Fruit fly (Drosophila melanogaster) whole organism, embryonic: ENCODE data around the gene Prosalpha3T.

Source experiments
- Ada2b ChIP-seq: fragments of 200-800 bp; sonication (Bioruptor generic); IDR thresholded peaks from 2 replicates; pipeline ENCODE4 v1.3.6; 2022; ENCODE audit warnings: missing biosample characterization, missing genetic modification characterization
- Bgb ChIP-seq: fragments of 200-800 bp; sonication (Bioruptor generic); IDR thresholded peaks from 2 replicates; pipeline ENCODE4 v1.3.6; 2022; ENCODE audit warnings: missing biosample characterization, missing genetic modification characterization; ENCODE audit not compliant: partially characterized antibody
- CG10979 ChIP-seq: fragments of 200-800 bp; sonication (Bioruptor generic); optimal IDR thresholded peaks from 2 replicates; lab custom pipeline; 2018; ENCODE audit warnings: missing biosample characterization, mild to moderate bottlenecking, missing genetic modification characterization, moderate library complexity
- CG14014 ChIP-seq: fragments of 200-800 bp; sonication (Bioruptor generic); IDR thresholded peaks from 2 replicates; pipeline ENCODE4 v1.3.6; 2022; ENCODE audit warnings: missing biosample characterization, missing genetic modification characterization
- CG15479 ChIP-seq: fragments of 200-800 bp; sonication (Bioruptor generic); optimal IDR thresholded peaks from 3 replicates; lab custom pipeline; 2019; ENCODE audit warnings: missing biosample characterization, mild to moderate bottlenecking, missing genetic modification characterization, moderate library complexity
- CG16863 ChIP-seq: fragments of 200-800 bp; sonication (Bioruptor generic); optimal IDR thresholded peaks from 3 replicates; lab custom pipeline; 2016; ENCODE audit warnings: missing biosample characterization, missing genetic modification characterization
- CG17385 ChIP-seq: fragments of 200-800 bp; sonication (Bioruptor generic); optimal IDR thresholded peaks from 3 replicates; lab custom pipeline; 2018; ENCODE audit warnings: missing biosample characterization, mild to moderate bottlenecking, missing genetic modification characterization
- CG1832 ChIP-seq: fragments of 200-800 bp; sonication (Bioruptor generic); optimal IDR thresholded peaks from 2 replicates; lab custom pipeline; 2017; ENCODE audit warnings: missing biosample characterization, mild to moderate bottlenecking, missing genetic modification characterization, inconsistent platforms
- CG3407 ChIP-seq: fragments of 200-800 bp; sonication (Bioruptor generic); optimal IDR thresholded peaks from 2 replicates; lab custom pipeline; 2018; ENCODE audit warnings: missing biosample characterization, mild to moderate bottlenecking, missing genetic modification characterization
- CG6272 ChIP-seq: fragments of 200-800 bp; sonication (Bioruptor generic); IDR thresholded peaks from 2 replicates; pipeline ENCODE4 v1.3.6; 2022; ENCODE audit warnings: missing biosample characterization, missing genetic modification characterization
- CG6689 ChIP-seq: fragments of 200-800 bp; sonication (Bioruptor generic); IDR thresholded peaks from 2 replicates; pipeline ENCODE4 v1.3.6; 2022; ENCODE audit warnings: missing biosample characterization, missing genetic modification characterization
- CG6813 ChIP-seq: fragments of 200-800 bp; sonication (Bioruptor generic); optimal IDR thresholded peaks from 2 replicates; lab custom pipeline; 2017; ENCODE audit warnings: missing biosample characterization, missing genetic modification characterization, mild to moderate bottlenecking, moderate library complexity, missing genetic modification reagents
- CG8765 ChIP-seq: fragments of 200-800 bp; sonication (Bioruptor generic); IDR thresholded peaks from 2 replicates; pipeline ENCODE4 v1.3.6; 2022; ENCODE audit warnings: missing biosample characterization, missing genetic modification characterization
- CG9437 ChIP-seq: fragments of 200-800 bp; sonication (Bioruptor generic); optimal IDR thresholded peaks from 2 replicates; lab custom pipeline; 2018; ENCODE audit warnings: missing biosample characterization, mild to moderate bottlenecking, missing genetic modification characterization
- Chrac-16 ChIP-seq: fragments of 200-800 bp; sonication (Bioruptor generic); optimal IDR thresholded peaks from 3 replicates; lab custom pipeline; 2016; ENCODE audit warnings: missing biosample characterization, missing genetic modification characterization
- CoRest ChIP-seq: fragments of 200-800 bp; sonication (Bioruptor generic); optimal IDR thresholded peaks from 3 replicates; lab custom pipeline; 2018; ENCODE audit warnings: missing biosample characterization, mild to moderate bottlenecking, missing genetic modification characterization, moderate library complexity
- Deaf1 ChIP-seq: fragments of 200-800 bp; optimal IDR thresholded peaks from 3 replicates; lab custom pipeline; 2019; ENCODE audit warnings: missing biosample characterization, mild to moderate bottlenecking, missing genetic modification characterization, moderate library complexity
- Dll ChIP-seq: fragments of 200-800 bp; sonication (Bioruptor generic); IDR thresholded peaks from 4 replicates; pipeline ENCODE4 v1.3.6; 2022; ENCODE audit warnings: missing biosample characterization, missing genetic modification characterization; ENCODE audit not compliant: partially characterized antibody
- GATAe ChIP-seq: fragments of 200-800 bp; sonication (Bioruptor generic); conservative IDR thresholded peaks from 2 replicates; pipeline ENCODE4 v1.3.6; 2022; ENCODE audit warnings: missing biosample characterization, missing genetic modification characterization
- HmgD ChIP-seq: fragments of 200-800 bp; sonication (Bioruptor generic); optimal IDR thresholded peaks from 3 replicates; lab custom pipeline; 2016; ENCODE audit warnings: missing biosample characterization, missing genetic modification characterization
- Hmr ChIP-seq: fragments of 200-800 bp; sonication (Bioruptor generic); optimal IDR thresholded peaks from 3 replicates; lab custom pipeline; 2017; ENCODE audit warnings: mild to moderate bottlenecking, missing biosample characterization, missing genetic modification reagents, missing genetic modification characterization
- Hr51 ChIP-seq, 2 experiments: fragments of 200-800 bp; sonication (Bioruptor generic); optimal IDR thresholded peaks; 2 replicates in 1 of 2; 3 replicates in 1 of 2; lab custom pipeline; 2016 to 2018; ENCODE audit warnings: missing biosample characterization in 2 of 2, missing genetic modification characterization in 2 of 2, mild to moderate bottlenecking in 1 of 2, moderate library complexity in 1 of 2
- Jarid2 ChIP-seq: fragments of 200-800 bp; sonication (Bioruptor generic); optimal IDR thresholded peaks from 3 replicates; lab custom pipeline; 2017; ENCODE audit warnings: mild to moderate bottlenecking, missing biosample characterization, missing genetic modification reagents, missing genetic modification characterization
- MTF-1 ChIP-seq: fragments of 200-800 bp; sonication (Bioruptor generic); optimal IDR thresholded peaks from 2 replicates; lab custom pipeline; 2018; ENCODE audit warnings: missing biosample characterization, mild to moderate bottlenecking, missing genetic modification characterization, borderline replicate concordance
- NC2β ChIP-seq: fragments of 200-800 bp; sonication (Bioruptor generic); optimal IDR thresholded peaks from 2 replicates; lab custom pipeline; 2016; ENCODE audit warnings: missing biosample characterization, missing genetic modification characterization
- Ravus ChIP-seq: fragments of 200-800 bp; sonication (Bioruptor generic); IDR thresholded peaks from 2 replicates; pipeline ENCODE4 v1.3.6; 2022; ENCODE audit warnings: missing biosample characterization, missing genetic modification characterization
- Trl ChIP-seq, 3 experiments: fragments of >200 bp in 2 of 3; fragments of 200-800 bp in 1 of 3; sonication (Bioruptor generic) in 1 of 3; optimal IDR thresholded peaks; 2 replicates in 1 of 3; 3 replicates in 2 of 3; lab custom pipeline; 2016 to 2017; ENCODE audit warnings: missing biosample characterization in 1 of 3, missing genetic modification characterization in 1 of 3
- YL-1 ChIP-seq: fragments of 200-800 bp; sonication (Bioruptor generic); optimal IDR thresholded peaks from 3 replicates; lab custom pipeline; 2017; ENCODE audit warnings: missing biosample characterization, mild to moderate bottlenecking, missing genetic modification characterization
- ci ChIP-seq: fragments of 200-800 bp; sonication (Bioruptor generic); IDR thresholded peaks from 3 replicates; pipeline ENCODE4 v1.3.6; 2022; ENCODE audit warnings: missing biosample characterization, missing genetic modification characterization
- disco-r ChIP-seq: fragments of 200-800 bp; sonication (Bioruptor generic); optimal IDR thresholded peaks from 2 replicates; lab custom pipeline; 2016; ENCODE audit warnings: missing biosample characterization, missing genetic modification characterization
- dmrt99B ChIP-seq: fragments of 200-800 bp; sonication (Bioruptor generic); optimal IDR thresholded peaks from 2 replicates; lab custom pipeline; 2018; ENCODE audit warnings: missing biosample characterization, mild to moderate bottlenecking, missing genetic modification characterization, moderate library complexity
- ftz-f1 ChIP-seq: fragments of 200-800 bp; sonication (Bioruptor generic); optimal IDR thresholded peaks from 2 replicates; lab custom pipeline; 2016; ENCODE audit warnings: missing biosample characterization, missing genetic modification characterization
- grn ChIP-seq: fragments of 200-800 bp; sonication (Bioruptor generic); optimal IDR thresholded peaks from 3 replicates; lab custom pipeline; 2017; ENCODE audit warnings: missing biosample characterization, missing genetic modification characterization
- gro ChIP-seq: fragments of 200-800 bp; sonication (Bioruptor generic); optimal IDR thresholded peaks from 2 replicates; lab custom pipeline; 2016; ENCODE audit warnings: missing biosample characterization, missing genetic modification characterization
- luna ChIP-seq: fragments of 200-800 bp; sonication (Bioruptor generic); optimal IDR thresholded peaks from 2 replicates; lab custom pipeline; 2016; ENCODE audit warnings: missing biosample characterization, missing genetic modification characterization
- p53 ChIP-seq: fragments of 200-800 bp; sonication (Bioruptor generic); optimal IDR thresholded peaks from 2 replicates; lab custom pipeline; 2016; ENCODE audit warnings: missing biosample characterization, missing genetic modification characterization
- pho ChIP-seq: fragments of 200-800 bp; sonication (Bioruptor generic); optimal IDR thresholded peaks from 2 replicates; lab custom pipeline; 2016; ENCODE audit warnings: missing biosample characterization, missing genetic modification characterization
- pros ChIP-seq: fragments of 200-800 bp; sonication (Bioruptor generic); optimal IDR thresholded peaks from 3 replicates; lab custom pipeline; 2019; ENCODE audit warnings: missing biosample characterization, mild to moderate bottlenecking, missing genetic modification characterization, moderate library complexity
- sc ChIP-seq, 3 experiments: fragments of >200 bp in 2 of 3; fragments of 200-800 bp in 1 of 3; sonication (Bioruptor generic) in 1 of 3; optimal IDR thresholded peaks; 2 replicates in 2 of 3; 3 replicates in 1 of 3; lab custom pipeline; 2017; ENCODE audit warnings: mild to moderate bottlenecking in 1 of 3, missing biosample characterization in 1 of 3, missing genetic modification characterization in 1 of 3, missing genetic modification reagents in 1 of 3
- sd ChIP-seq: fragments of 200-800 bp; sonication (Bioruptor generic); optimal IDR thresholded peaks from 3 replicates; lab custom pipeline; 2018; ENCODE audit warnings: missing biosample characterization, mild to moderate bottlenecking, missing genetic modification characterization, moderate library complexity
- sim ChIP-seq: fragments of 200-800 bp; sonication (Bioruptor generic); IDR thresholded peaks from 2 replicates; pipeline ENCODE4 v1.3.6; 2022; ENCODE audit warnings: missing biosample characterization, missing genetic modification characterization
- tgo ChIP-seq: fragments of 200-800 bp; sonication (Bioruptor generic); IDR thresholded peaks from 3 replicates; pipeline ENCODE4 v1.3.6; 2022; ENCODE audit warnings: missing biosample characterization, missing genetic modification characterization

Prosalpha3T gene

DNA sequence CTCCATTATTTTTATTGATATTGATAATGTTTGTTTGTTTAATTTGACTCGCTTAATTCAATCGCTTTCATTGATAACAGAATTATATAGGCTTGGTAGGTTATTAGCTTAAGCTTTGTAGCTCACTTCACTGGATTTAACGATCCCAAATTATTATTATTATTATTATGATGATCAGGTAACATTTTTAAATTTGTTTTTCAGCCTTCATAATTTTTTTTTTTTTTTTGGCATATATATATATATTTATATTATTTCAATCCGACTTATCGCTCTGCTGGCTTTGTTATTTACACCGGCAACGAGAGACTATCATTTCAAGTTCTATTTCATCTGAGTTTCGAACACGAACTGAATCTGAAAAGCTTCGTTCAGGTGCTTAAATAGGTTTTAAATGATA, 22.1 kb downstream of the Prosalpha3T start, which contains the start of gene CG15553:
TSS of gene CG15553 (minus strand) at position 101 of the 400 bp plus-strand sequence.
- no peak for TF ChIP-seq CG6813
- TF ChIP-seq CG1832: no peak
- no peak for TF ChIP-seq gro (GFP tag; lab: Kevin White, UChicago)
- TF ChIP-seq MTF-1 (GFP tag; lab: Kevin White, UChicago): no peak
- no peak for TF ChIP-seq tgo (GFP tag; lab: Robert Waterston, UW)
- no peak for TF ChIP-seq CG3407 (GFP tag; lab: Kevin White, UChicago)
- TF ChIP-seq Dll (GFP tag; lab: Robert Waterston, UW): no peak
- TF ChIP-seq CG10979 (tag; lab: Kevin White, UChicago): no peak

DNA sequence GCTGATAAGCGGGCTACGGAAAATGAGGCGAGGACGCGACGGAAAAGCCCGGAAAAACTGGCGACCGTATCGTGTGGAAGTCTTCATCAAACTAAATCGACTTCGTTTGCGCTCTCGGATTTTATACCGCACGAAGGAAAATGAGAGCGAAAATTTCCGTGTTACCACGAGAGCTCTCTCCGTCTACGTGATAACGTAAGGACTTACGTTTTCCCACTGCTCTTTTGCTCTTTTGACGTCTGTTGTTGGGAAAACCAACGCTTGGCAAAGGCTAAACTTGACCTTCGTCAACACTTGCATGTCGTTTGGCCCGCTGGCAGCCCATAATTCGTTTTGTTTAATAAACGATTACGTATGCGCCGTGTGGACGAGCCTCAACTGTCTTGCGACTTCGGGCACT, 26.0 kb downstream of the Prosalpha3T start, which contains the start of gene CG11317:
TSS of gene CG11317 (minus strand) at position 101 of the 400 bp plus-strand sequence.
- TF ChIP-seq Bgb: 0 out of 2 replicates have a peak, but pooled peaks have one; percentile 10
- no peak for TF ChIP-seq sim (GFP tag; lab: Robert Waterston, UW)
- no peak for TF ChIP-seq YL-1 (GFP tag; lab: Kevin White, UChicago)
- no peak for TF ChIP-seq GATAe (GFP tag; lab: Robert Waterston, UW)
- TF ChIP-seq sd: no peak
- TF ChIP-seq NC2β: no peak
- no peak for TF ChIP-seq CG14014 (GFP tag; lab: Robert Waterston, UW)
- no peak for TF ChIP-seq disco-r (GFP tag; lab: Kevin White, UChicago)
- TF ChIP-seq ftz-f1 (GFP tag; lab: Kevin White, UChicago): no peak
- TF ChIP-seq Jarid2: peak; percentile 32
- no peak for TF ChIP-seq HmgD
- no peak for TF ChIP-seq pho
- TF ChIP-seq CoRest: no peak
- no peak for TF ChIP-seq sc (optimal IDR thresholded peaks at IDR 0.05; lab: Kevin White, UChicago)
- no peak for TF ChIP-seq sc (GFP tag; optimal IDR thresholded peaks at IDR 0.05; lab: Kevin White, UChicago)
- TF ChIP-seq CG9437 (GFP tag; lab: Kevin White, UChicago): peak; percentile 79
- peak in 1 of 2 experiments; percentile 22 for TF ChIP-seq Hr51 (GFP tag; optimal IDR thresholded peaks at IDR 0.05; lab: Kevin White, UChicago)
- no peak for TF ChIP-seq pros (GFP tag; lab: Kevin White, UChicago)
- no peak for TF ChIP-seq CG6689 (GFP tag; lab: Robert Waterston, UW)
- no peak for TF ChIP-seq p53
- TF ChIP-seq CG15479 (GFP tag; lab: Kevin White, UChicago): no peak
- peak; percentile 88 for TF ChIP-seq Deaf1 (tag; lab: Kevin White, UChicago)
- no peak for TF ChIP-seq grn
- TF ChIP-seq CG8765 (GFP tag; lab: Robert Waterston, UW): no peak
- TF ChIP-seq Hmr (GFP tag; lab: Kevin White, UChicago): no peak
- TF ChIP-seq luna (GFP tag; lab: Kevin White, UChicago): no peak
- no peak for TF ChIP-seq CG17385 (GFP tag; lab: Kevin White, UChicago)
- TF ChIP-seq CG6272: no peak
- no peak for TF ChIP-seq ci (GFP tag; lab: Robert Waterston, UW)
- no peak for TF ChIP-seq CG16863 (GFP tag; lab: Kevin White, UChicago)
- no peak for TF ChIP-seq dmrt99B (tag; lab: Kevin White, UChicago)
- TF ChIP-seq Chrac-16 (GFP tag; lab: Kevin White, UChicago): no peak
- no peak for TF ChIP-seq Ada2b
- peak; percentile 3 to 27 for TF ChIP-seq Trl (optimal IDR thresholded peaks at IDR 0.05; lab: Kevin White, UChicago)
- TF ChIP-seq Trl (GFP tag; optimal IDR thresholded peaks at IDR 0.05; lab: Kevin White, UChicago): no peak
- no peak for TF ChIP-seq Ravus (GFP tag; lab: Robert Waterston, UW)
- TF ChIP-seq, all 482 proteins: peak for 6
